Worm (Caenorhabditis elegans) whole organism, mixed stage, embryonic: ENCODE measurements around the gene F01F1.14.

Experiments used
- M03D4.4 ChIP-seq: sonication (generic microtip); optimal IDR thresholded peaks from 2 replicates; lab custom pipeline; 2017; ENCODE audit warnings: mild to moderate bottlenecking, missing genetic modification characterization, missing compliant biosample characterization
- bed-3 ChIP-seq: fragments of 200-800 bp; sonication (Bioruptor generic); optimal IDR thresholded peaks from 3 replicates; lab custom pipeline; 2018; ENCODE audit warnings: mild to moderate bottlenecking, missing genetic modification characterization, moderate library complexity, missing compliant biosample characterization
- blmp-1 ChIP-seq: fragments of 150-350 bp; optimal IDR thresholded peaks from 2 replicates; lab custom pipeline; 2014; ENCODE audit warnings: missing biosample characterization, missing genetic modification characterization
- ceh-83 ChIP-seq: fragments of 200-800 bp; sonication (Bioruptor generic); optimal IDR thresholded peaks from 2 replicates; lab custom pipeline; 2018; ENCODE audit warnings: mild to moderate bottlenecking, missing genetic modification characterization, missing compliant biosample characterization
- ces-1 ChIP-seq: fragments of 150-350 bp; optimal IDR thresholded peaks from 2 replicates; lab custom pipeline; 2014; ENCODE audit warnings: missing biosample characterization, missing genetic modification reagents, missing genetic modification characterization
- cnd-1 ChIP-seq: fragments of 200-800 bp; sonication (Bioruptor generic); optimal IDR thresholded peaks from 2 replicates; lab custom pipeline; 2018; ENCODE audit warnings: mild to moderate bottlenecking, missing genetic modification characterization, missing compliant biosample characterization
- elt-1 ChIP-seq: sonication (generic microtip); optimal IDR thresholded peaks from 2 replicates; lab custom pipeline; 2017; ENCODE audit warnings: missing genetic modification characterization, mild to moderate bottlenecking, missing compliant biosample characterization, antibody characterized with exemption, moderate library complexity, borderline replicate concordance; ENCODE audit not compliant: insufficient read depth
- elt-3 ChIP-seq: fragments of 150-350 bp; optimal IDR thresholded peaks from 2 replicates; lab custom pipeline; 2014; ENCODE audit warnings: missing biosample characterization, missing genetic modification characterization
- ham-2 ChIP-seq: fragments of 200-800 bp; sonication (Bioruptor generic); optimal IDR thresholded peaks from 2 replicates; lab custom pipeline; 2018; ENCODE audit warnings: mild to moderate bottlenecking, missing genetic modification characterization, missing compliant biosample characterization
- hlh-1 ChIP-seq: fragments of 150-350 bp; optimal IDR thresholded peaks from 2 replicates; lab custom pipeline; 2014; ENCODE audit warnings: missing biosample characterization, missing genetic modification reagents, missing genetic modification characterization
- lin-13 ChIP-seq: fragments of 150-350 bp; optimal IDR thresholded peaks from 2 replicates; lab custom pipeline; 2014; ENCODE audit warnings: missing biosample characterization, missing genetic modification characterization
- lin-32 ChIP-seq: fragments of 200-800 bp; sonication (Bioruptor generic); optimal IDR thresholded peaks from 2 replicates; lab custom pipeline; 2018; ENCODE audit warnings: mild to moderate bottlenecking, missing genetic modification characterization, missing compliant biosample characterization
- lsy-2 ChIP-seq: fragments of 150-350 bp; optimal IDR thresholded peaks from 2 replicates; lab custom pipeline; 2014; ENCODE audit warnings: missing biosample characterization, missing genetic modification characterization
- mab-5 ChIP-seq: fragments of 150-350 bp; optimal IDR thresholded peaks from 2 replicates; lab custom pipeline; 2014; ENCODE audit warnings: missing biosample characterization, missing genetic modification characterization
- mep-1 ChIP-seq: fragments of 150-350 bp; optimal IDR thresholded peaks from 2 replicates; lab custom pipeline; 2017; ENCODE audit warnings: missing biosample characterization, missing genetic modification reagents, missing genetic modification characterization, inconsistent platforms
- mls-2 ChIP-seq: sonication (generic microtip); optimal IDR thresholded peaks from 2 replicates; lab custom pipeline; 2016; ENCODE audit warnings: mild to moderate bottlenecking, missing genetic modification characterization, moderate library complexity, missing compliant biosample characterization
- nhr-12 ChIP-seq: fragments of 150-350 bp; optimal IDR thresholded peaks from 2 replicates; lab custom pipeline; 2014; ENCODE audit warnings: missing biosample characterization, missing genetic modification characterization
- nhr-237 ChIP-seq: fragments of 150-350 bp; optimal IDR thresholded peaks from 2 replicates; lab custom pipeline; 2014; ENCODE audit warnings: missing biosample characterization, missing genetic modification characterization
- nhr-76 ChIP-seq: sonication (generic microtip); optimal IDR thresholded peaks from 2 replicates; lab custom pipeline; 2017; ENCODE audit warnings: missing biosample characterization, missing genetic modification characterization
- pha-4 ChIP-seq: fragments of 150-350 bp; optimal IDR thresholded peaks from 2 replicates; lab custom pipeline; 2018; ENCODE audit warnings: missing biosample characterization, missing genetic modification reagents, missing genetic modification characterization
- sem-2 ChIP-seq: fragments of 200-800 bp; sonication (Bioruptor generic); optimal IDR thresholded peaks from 2 replicates; lab custom pipeline; 2018; ENCODE audit warnings: mild to moderate bottlenecking, missing genetic modification characterization, missing compliant biosample characterization
- snpc-4 ChIP-seq: fragments of 150-350 bp; optimal IDR thresholded peaks from 2 replicates; lab custom pipeline; 2014; ENCODE audit warnings: missing biosample characterization, missing genetic modification characterization
- sptf-1 ChIP-seq: sonication (generic microtip); optimal IDR thresholded peaks from 2 replicates; lab custom pipeline; 2017; ENCODE audit warnings: mild to moderate bottlenecking, missing genetic modification characterization, moderate library complexity, missing compliant biosample characterization
- tbx-8 ChIP-seq: fragments of 200-800 bp; sonication (Bioruptor generic); optimal IDR thresholded peaks from 2 replicates; lab custom pipeline; 2018; ENCODE audit warnings: mild to moderate bottlenecking, missing genetic modification characterization, moderate library complexity, missing compliant biosample characterization
- unc-120 ChIP-seq: sonication (generic microtip); optimal IDR thresholded peaks from 2 replicates; lab custom pipeline; 2017; ENCODE audit warnings: missing genetic modification characterization, missing compliant biosample characterization; ENCODE audit not compliant: poor library complexity, severe bottlenecking
- unc-62 ChIP-seq: fragments of 150-350 bp; optimal IDR thresholded peaks from 2 replicates; lab custom pipeline; 2014; ENCODE audit warnings: missing biosample characterization, missing genetic modification reagents, missing genetic modification characterization
- zip-8 ChIP-seq: fragments of 150-350 bp; optimal IDR thresholded peaks from 2 replicates; lab custom pipeline; 2014; ENCODE audit warnings: missing biosample characterization, missing genetic modification characterization
- ztf-11 ChIP-seq: fragments of 150-350 bp; optimal IDR thresholded peaks from 2 replicates; lab custom pipeline; 2014; ENCODE audit warnings: missing biosample characterization, missing genetic modification characterization

F01F1.14 gene

ce11 chrIII:5836261-5836660, 46.5 kb downstream of the F01F1.14 start:
- TF ChIP-seq blmp-1 (tag; lab: Kevin White, UChicago) (no peak), elt-1 (peak; percentile 6)

ce11 chrIII:5835163-5835871, 47.4 kb downstream of the F01F1.14 start:
- TF ChIP-seq mab-5 (no peak), elt-3 (tag; lab: Kevin White, UChicago) (peak; percentile 10), hlh-1 (tag; lab: Kevin White, UChicago) (peak; percentile 88), tbx-8 (GFP tag; lab: Kevin White, UChicago) (no peak), nhr-76 (no peak), pha-4 (tag; lab: Kevin White, UChicago) (no peak), unc-120 (tag; lab: Kevin White, UChicago) (peak; percentile 53), ceh-83 (GFP tag; lab: Kevin White, UChicago) (no peak)

- TF ChIP-seq mep-1 (tag; lab: Kevin White, UChicago) (no peak), ces-1 (GFP tag; lab: Kevin White, UChicago) (peak; percentile 54)
These were observed 48.1 kb downstream of the F01F1.14 start for ce11 chrIII:5834663-5835062.

ce11 chrIII:5834053-5834452, 48.7 kb downstream of the F01F1.14 start, which contains the start of gene R12B2.6:
Gene R12B2.6 (minus strand): TSS chrIII:5834153.
- no peak for TF ChIP-seq bed-3 (GFP tag; lab: Kevin White, UChicago)
- no peak for TF ChIP-seq pha-4 (tag; lab: Kevin White, UChicago)
- TF ChIP-seq hlh-1 (tag; lab: Kevin White, UChicago), result no peak
- TF ChIP-seq ceh-83 (GFP tag; lab: Kevin White, UChicago), result no peak
- no peak for TF ChIP-seq nhr-76
- no peak for TF ChIP-seq ces-1 (GFP tag; lab: Kevin White, UChicago)
- no peak for TF ChIP-seq sem-2 (GFP tag; lab: Kevin White, UChicago)
- TF ChIP-seq ham-2, result no peak
- TF ChIP-seq elt-1, result no peak
- no peak for TF ChIP-seq zip-8 (tag; lab: Kevin White, UChicago)
- TF ChIP-seq sptf-1 (tag; lab: Kevin White, UChicago), result no peak
- TF ChIP-seq mls-2 (tag; lab: Kevin White, UChicago), result no peak
- TF ChIP-seq, all 35 proteins: peak for 0

- TF ChIP-seq blmp-1 (tag; lab: Kevin White, UChicago), result no peak
- no peak for TF ChIP-seq unc-62
- no peak for TF ChIP-seq mls-2 (tag; lab: Kevin White, UChicago)
- TF ChIP-seq ham-2, result no peak
- no peak for TF ChIP-seq nhr-12 (tag; lab: Kevin White, UChicago)
- no peak for TF ChIP-seq elt-3 (tag; lab: Kevin White, UChicago)
- TF ChIP-seq M03D4.4, result no peak
- no peak for TF ChIP-seq lsy-2 (tag; lab: Kevin White, UChicago)
- TF ChIP-seq mab-5, result no peak
- no peak for TF ChIP-seq ztf-11 (tag; lab: Kevin White, UChicago)
- TF ChIP-seq hlh-1 (tag; lab: Kevin White, UChicago), result no peak
- TF ChIP-seq snpc-4 (tag; lab: Kevin White, UChicago), result no peak
- TF ChIP-seq tbx-8 (GFP tag; lab: Kevin White, UChicago), result no peak
- no peak for TF ChIP-seq nhr-76
- no peak for TF ChIP-seq lin-32 (GFP tag; lab: Kevin White, UChicago)
- no peak for TF ChIP-seq sem-2 (GFP tag; lab: Kevin White, UChicago)
- TF ChIP-seq ces-1 (GFP tag; lab: Kevin White, UChicago), result no peak
- TF ChIP-seq nhr-237, result no peak
These were observed 49.3 kb downstream of the F01F1.14 start, which contains the start of the genes R12B2.13 and mdt-15 for ce11 chrIII:5833376-5833775. Gene R12B2.13 (minus strand): TSS chrIII:5833476. Gene mdt-15 (minus strand): TSS chrIII:5833751.

- TF ChIP-seq lin-13 (tag; lab: Kevin White, UChicago) (no peak), ces-1 (GFP tag; lab: Kevin White, UChicago) (no peak), cnd-1 (tag; lab: Kevin White, UChicago) (no peak), unc-120 (tag; lab: Kevin White, UChicago) (no peak), lsy-2 (tag; lab: Kevin White, UChicago) (no peak), ceh-83 (GFP tag; lab: Kevin White, UChicago) (no peak), tbx-8 (GFP tag; lab: Kevin White, UChicago) (no peak), hlh-1 (tag; lab: Kevin White, UChicago) (no peak), snpc-4 (tag; lab: Kevin White, UChicago) (no peak), mls-2 (tag; lab: Kevin White, UChicago) (no peak), elt-3 (tag; lab: Kevin White, UChicago) (no peak)
These were observed 50.3 kb downstream of the F01F1.14 start for ce11 chrIII:5832442-5832841.
